Worm (Caenorhabditis elegans): Measurements from ENCODE around the gene str-204.

DNA sequence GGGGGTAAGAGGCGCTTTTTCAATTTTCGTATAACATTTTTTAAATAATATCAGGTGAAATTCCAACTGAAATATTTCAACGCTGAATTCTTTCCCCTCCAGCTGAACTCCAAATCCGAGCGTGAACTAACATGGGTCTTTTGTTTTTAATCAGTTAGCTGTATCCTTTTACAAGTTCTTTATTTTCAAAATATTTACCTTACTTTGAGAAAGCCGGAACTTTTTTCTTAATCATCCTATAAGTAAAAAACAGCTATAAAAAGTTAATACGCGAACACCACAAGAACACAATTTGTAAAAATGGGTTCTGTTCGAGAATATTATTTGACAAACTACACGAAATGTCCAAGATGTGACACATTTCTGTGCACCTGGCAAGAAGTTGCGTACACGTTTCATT is 4.7 kb downstream of the str-204 start, which contains the start of gene srh-83:
- TF ChIP-seq elt-2 (tag; optimal IDR thresholded peaks at IDR 0.05) (no peak), lin-11 (tag; optimal IDR thresholded peaks at IDR 0.05) (no peak), pha-4 (tag; optimal IDR thresholded peaks at IDR 0.05) (no peak), eyg-1 (tag; optimal IDR thresholded peaks at IDR 0.05) (no peak), pqm-1 (tag; optimal IDR thresholded peaks at IDR 0.05) (no peak), nhr-232 (tag; optimal IDR thresholded peaks at IDR 0.05) (no peak), fkh-10 (GFP tag; optimal IDR thresholded peaks at IDR 0.05) (no peak), ceh-19 (GFP tag; optimal IDR thresholded peaks at IDR 0.05) (no peak), ceh-2 (tag; optimal IDR thresholded peaks at IDR 0.05) (no peak), mec-3 (tag; optimal IDR thresholded peaks at IDR 0.05; ENCODE audit: borderline replicate concordance) (no peak), hlh-15 (tag; optimal IDR thresholded peaks at IDR 0.05) (no peak)

All from whole organism, late embryonic.